Fruit fly (Drosophila melanogaster) whole organism, prepupa: ENCODE results near the gene Tango6.
A peak's percentile ranks its signal among the peaks of the same experiment; 100 is the strongest.

ENCODE experiments used
- CG11294 ChIP-seq: fragments of 200-800 bp; sonication (Bioruptor generic); IDR thresholded peaks from 2 replicates; pipeline ENCODE4 v1.3.6; 2022; ENCODE audit warnings: missing biosample characterization, missing genetic modification characterization
- CG11762 ChIP-seq: fragments of 200-800 bp; sonication (Bioruptor generic); optimal IDR thresholded peaks from 3 replicates; lab custom pipeline; 2016; ENCODE audit warnings: missing biosample characterization, missing genetic modification characterization; ENCODE audit not compliant: insufficient read depth
- CG3919 ChIP-seq: fragments of 200-800 bp; sonication (Bioruptor generic); optimal IDR thresholded peaks from 3 replicates; lab custom pipeline; 2016; ENCODE audit warnings: missing biosample characterization, missing genetic modification characterization
- CG6792 ChIP-seq: fragments of 200-800 bp; sonication (Bioruptor generic); optimal IDR thresholded peaks from 3 replicates; lab custom pipeline; 2016; ENCODE audit warnings: missing biosample characterization, missing genetic modification characterization
- CG7368 ChIP-seq: fragments of 200-800 bp; sonication (Bioruptor generic); optimal IDR thresholded peaks from 3 replicates; lab custom pipeline; 2016; ENCODE audit warnings: missing biosample characterization, missing genetic modification characterization
- CG9139 ChIP-seq: fragments of 200-800 bp; sonication (Bioruptor generic); optimal IDR thresholded peaks from 3 replicates; lab custom pipeline; 2017; ENCODE audit warnings: missing biosample characterization, mild to moderate bottlenecking, missing genetic modification characterization
- Hr38 ChIP-seq: sonication (Bioruptor generic); optimal IDR thresholded peaks from 2 replicates; lab custom pipeline; 2016; ENCODE audit warnings: missing biosample characterization, missing genetic modification characterization
- OdsH ChIP-seq: fragments of 200-800 bp; sonication (Bioruptor generic); optimal IDR thresholded peaks from 3 replicates; lab custom pipeline; 2016; ENCODE audit warnings: missing biosample characterization, missing genetic modification characterization
- dsx ChIP-seq: fragments of 200-800 bp; optimal IDR thresholded peaks from 3 replicates; lab custom pipeline; 2019; ENCODE audit warnings: missing biosample characterization, mild to moderate bottlenecking, missing genetic modification characterization, moderate library complexity; ENCODE audit not compliant: poor library complexity, severe bottlenecking
- esn ChIP-seq: fragments of 200-800 bp; sonication (Bioruptor generic); optimal IDR thresholded peaks from 2 replicates; lab custom pipeline; 2016; ENCODE audit warnings: missing biosample characterization, mild to moderate bottlenecking, missing genetic modification characterization, moderate library complexity
- fd59A ChIP-seq: fragments of 200-800 bp; sonication (Bioruptor generic); optimal IDR thresholded peaks from 2 replicates; lab custom pipeline; 2017; ENCODE audit warnings: missing biosample characterization, mild to moderate bottlenecking, missing genetic modification characterization, missing genetic modification reagents
- net ChIP-seq: fragments of 200-800 bp; sonication (Bioruptor generic); optimal IDR thresholded peaks from 3 replicates; lab custom pipeline; 2016; ENCODE audit warnings: missing biosample characterization, missing genetic modification characterization

dm6 chr2L:18953512-18954254 is 15.1 kb upstream of the Tango6 start:
- TF ChIP-seq fd59A (GFP tag; lab: Kevin White, UChicago) = no peak
- no peak for TF ChIP-seq CG11762 (GFP tag; lab: Kevin White, UChicago)
- peak; percentile 40 for TF ChIP-seq dsx
- no peak for TF ChIP-seq CG11294 (GFP tag; lab: Robert Waterston, UW)
- TF ChIP-seq Hr38 (GFP tag; lab: Kevin White, UChicago) = no peak
- no peak for TF ChIP-seq CG3919 (GFP tag; lab: Kevin White, UChicago)
- no peak for TF ChIP-seq CG7368 (GFP tag; lab: Kevin White, UChicago)
- no peak for TF ChIP-seq OdsH (GFP tag; lab: Kevin White, UChicago)
- no peak for TF ChIP-seq CG6792 (GFP tag; lab: Kevin White, UChicago)
- no peak for TF ChIP-seq CG9139 (GFP tag; lab: Kevin White, UChicago)
- peak; percentile 35 for TF ChIP-seq esn (GFP tag; lab: Kevin White, UChicago)
- no peak for TF ChIP-seq net (GFP tag; lab: Kevin White, UChicago)
